Fruit fly (Drosophila melanogaster) whole organism, pupa: ENCODE measurements around the gene CG33253.

Source experiments
- CG10348 ChIP-seq: fragments of 200-800 bp; sonication (Bioruptor generic); IDR thresholded peaks from 2 replicates; pipeline ENCODE4 v1.3.6; 2022; ENCODE audit warnings: missing biosample characterization, missing genetic modification characterization
- CG12605 ChIP-seq: fragments of 200-800 bp; sonication (Bioruptor generic); IDR thresholded peaks from 2 replicates; pipeline ENCODE4 v1.3.6; 2022; ENCODE audit warnings: missing biosample characterization, missing genetic modification characterization
- CG13204 ChIP-seq: fragments of 200-800 bp; sonication (Bioruptor generic); optimal IDR thresholded peaks from 2 replicates; lab custom pipeline; 2018; ENCODE audit warnings: missing biosample characterization, mild to moderate bottlenecking, missing genetic modification characterization, moderate library complexity
- CG14655 ChIP-seq: fragments of 200-800 bp; sonication (Bioruptor generic); optimal IDR thresholded peaks from 3 replicates; lab custom pipeline; 2017; ENCODE audit warnings: mild to moderate bottlenecking, missing biosample characterization, missing genetic modification reagents, missing genetic modification characterization
- CG15710 ChIP-seq: fragments of 200-800 bp; sonication (Bioruptor generic); optimal IDR thresholded peaks from 2 replicates; lab custom pipeline; 2018; ENCODE audit warnings: missing biosample characterization, mild to moderate bottlenecking, missing genetic modification characterization, moderate library complexity
- CG17806 ChIP-seq: fragments of 200-800 bp; sonication (Bioruptor generic); optimal IDR thresholded peaks from 2 replicates; lab custom pipeline; 2018; ENCODE audit warnings: missing biosample characterization, mild to moderate bottlenecking, missing genetic modification characterization, moderate library complexity
- CG32121 ChIP-seq: fragments of 200-800 bp; sonication (Bioruptor generic); IDR thresholded peaks from 2 replicates; pipeline ENCODE4 v1.3.6; 2022; ENCODE audit warnings: missing biosample characterization, missing genetic modification characterization
- CG34367 ChIP-seq: fragments of 200-800 bp; sonication (Bioruptor generic); optimal IDR thresholded peaks from 2 replicates; lab custom pipeline; 2018; ENCODE audit warnings: missing biosample characterization, mild to moderate bottlenecking, missing genetic modification characterization
- CG4496 ChIP-seq: fragments of 200-800 bp; sonication (Bioruptor generic); IDR thresholded peaks from 3 replicates; pipeline ENCODE4 v1.3.6; 2022; ENCODE audit warnings: missing biosample characterization, missing genetic modification characterization
- CG8159 ChIP-seq: fragments of 200-800 bp; sonication (Bioruptor generic); optimal IDR thresholded peaks from 3 replicates; lab custom pipeline; 2018; ENCODE audit warnings: missing biosample characterization, mild to moderate bottlenecking, missing genetic modification characterization, moderate library complexity
- CG8301 ChIP-seq: fragments of 200-800 bp; sonication (Bioruptor generic); optimal IDR thresholded peaks from 2 replicates; lab custom pipeline; 2018; ENCODE audit warnings: missing biosample characterization, mild to moderate bottlenecking, missing genetic modification characterization
- CG9948 ChIP-seq: fragments of 200-800 bp; sonication (Bioruptor generic); optimal IDR thresholded peaks from 2 replicates; lab custom pipeline; 2018; ENCODE audit warnings: missing biosample characterization, mild to moderate bottlenecking, missing genetic modification characterization, moderate library complexity
- D1 ChIP-seq: fragments of 200-800 bp; sonication (Bioruptor generic); optimal IDR thresholded peaks from 2 replicates; lab custom pipeline; 2018; ENCODE audit warnings: missing biosample characterization, mild to moderate bottlenecking, missing genetic modification characterization, moderate library complexity
- EcR ChIP-seq: fragments of 200-800 bp; sonication (Bioruptor generic); optimal IDR thresholded peaks from 3 replicates; lab custom pipeline; 2019; ENCODE audit warnings: missing biosample characterization, missing genetic modification characterization, mild to moderate bottlenecking, moderate library complexity, missing genetic modification reagents
- Ets98B ChIP-seq: fragments of 200-800 bp; sonication (Bioruptor generic); IDR thresholded peaks from 2 replicates; pipeline ENCODE4 v1.3.6; 2022; ENCODE audit warnings: missing biosample characterization, missing genetic modification characterization
- Pif1A ChIP-seq: fragments of 200-800 bp; sonication (Bioruptor generic); optimal IDR thresholded peaks from 3 replicates; lab custom pipeline; 2016; ENCODE audit warnings: missing biosample characterization, missing genetic modification characterization
- Pif1B ChIP-seq: fragments of 200-800 bp; sonication (Bioruptor generic); optimal IDR thresholded peaks from 3 replicates; lab custom pipeline; 2016; ENCODE audit warnings: missing biosample characterization, missing genetic modification characterization
- Snoo ChIP-seq: fragments of 200-800 bp; sonication (Bioruptor generic); optimal IDR thresholded peaks from 3 replicates; lab custom pipeline; 2017; ENCODE audit warnings: missing biosample characterization, mild to moderate bottlenecking, missing genetic modification characterization, inconsistent platforms
- fd96Ca ChIP-seq: fragments of 200-800 bp; sonication (Bioruptor generic); IDR thresholded peaks from 3 replicates; pipeline ENCODE4 v1.3.6; 2022; ENCODE audit warnings: missing biosample characterization, missing genetic modification characterization
- gl ChIP-seq: fragments of 200-800 bp; sonication (Bioruptor generic); optimal IDR thresholded peaks from 2 replicates; lab custom pipeline; 2018; ENCODE audit warnings: missing biosample characterization, mild to moderate bottlenecking, missing genetic modification characterization
- rn ChIP-seq: fragments of 200-800 bp; sonication (Bioruptor generic); IDR thresholded peaks from 2 replicates; pipeline ENCODE4 v1.3.6; 2022; ENCODE audit warnings: missing biosample characterization, missing genetic modification characterization

Gene CG33253

dm6 chrX:19154249-19154648, 29.0 kb upstream of the CG33253 start:
- TF ChIP-seq Pif1B = no peak
- TF ChIP-seq CG12605 (GFP tag; lab: Robert Waterston, UW) = no peak
- TF ChIP-seq CG10348 (GFP tag; lab: Robert Waterston, UW) = no peak
- no peak for TF ChIP-seq D1
- no peak for TF ChIP-seq CG32121 (GFP tag; lab: Robert Waterston, UW)
- no peak for TF ChIP-seq CG8159 (tag; lab: Kevin White, UChicago)

- TF ChIP-seq CG32121 (GFP tag; lab: Robert Waterston, UW) (peak; percentile 90), Pif1B (peak; percentile 96), CG12605 (GFP tag; lab: Robert Waterston, UW) (peak; percentile 90), fd96Ca (peak; percentile 95), CG13204 (peak; percentile 67), CG34367 (tag; lab: Kevin White, UChicago) (peak; percentile 91), CG4496 (GFP tag; lab: Robert Waterston, UW) (peak; percentile 94), Snoo (tag; lab: Kevin White, UChicago) (peak; percentile 93), CG10348 (GFP tag; lab: Robert Waterston, UW) (peak; percentile 24; the same call in 1 of the 2 replicates), CG15710 (tag; lab: Kevin White, UChicago) (peak; percentile 92), CG9948 (peak; percentile 85), D1 (peak; percentile 23), Ets98B (peak; percentile 94), Pif1A (GFP tag; lab: Kevin White, UChicago) (peak; percentile 96), CG17806 (tag; lab: Kevin White, UChicago) (peak; percentile 91), EcR (GFP tag; lab: Kevin White, UChicago) (peak; percentile 94), CG14655 (GFP tag; lab: Kevin White, UChicago) (peak; percentile 95), CG8159 (tag; lab: Kevin White, UChicago) (peak; percentile 91), rn (GFP tag; lab: Robert Waterston, UW) (peak; percentile 88), CG8301 (tag; lab: Kevin White, UChicago) (peak; percentile 93), gl (tag; lab: Kevin White, UChicago) (peak; percentile 84)
- TF ChIP-seq, all 21 proteins: peak for 21
Measured at dm6 chrX:19154998-19155397, 28.2 kb upstream of the CG33253 start.

- peak; percentile 92 for TF ChIP-seq CG15710 (tag; lab: Kevin White, UChicago)
- peak; percentile 89 for TF ChIP-seq CG9948
- peak; percentile 88 for TF ChIP-seq CG34367 (tag; lab: Kevin White, UChicago)
- TF ChIP-seq CG32121 (GFP tag; lab: Robert Waterston, UW) = peak; percentile 79
- TF ChIP-seq EcR (GFP tag; lab: Kevin White, UChicago) = peak; percentile 71
- peak; percentile 90 for TF ChIP-seq CG17806 (tag; lab: Kevin White, UChicago)
- no peak for TF ChIP-seq CG10348 (GFP tag; lab: Robert Waterston, UW)
- TF ChIP-seq Snoo (tag; lab: Kevin White, UChicago) = peak; percentile 82
- TF ChIP-seq Ets98B = peak; percentile 71
- TF ChIP-seq CG12605 (GFP tag; lab: Robert Waterston, UW) = peak; percentile 79
- peak; percentile 77 for TF ChIP-seq Pif1B
- peak; percentile 69 for TF ChIP-seq D1
- peak; percentile 60 for TF ChIP-seq rn (GFP tag; lab: Robert Waterston, UW)
- TF ChIP-seq gl (tag; lab: Kevin White, UChicago) = peak; percentile 75
- peak; percentile 66; the same call in 1 of the 3 replicates for TF ChIP-seq fd96Ca
- TF ChIP-seq CG13204 = peak; percentile 75
- peak; percentile 79 for TF ChIP-seq Pif1A (GFP tag; lab: Kevin White, UChicago)
- peak; percentile 85 for TF ChIP-seq CG14655 (GFP tag; lab: Kevin White, UChicago)
- TF ChIP-seq CG8301 (tag; lab: Kevin White, UChicago) = peak; percentile 79
- peak; percentile 87 for TF ChIP-seq CG4496 (GFP tag; lab: Robert Waterston, UW)
- peak; percentile 92 for TF ChIP-seq CG8159 (tag; lab: Kevin White, UChicago)
Measured at dm6 chrX:19155922-19156437, 27.2 kb upstream of the CG33253 start.

dm6 chrX:19157471-19157870, 25.8 kb upstream of the CG33253 start:
- TF ChIP-seq CG8301 (tag; lab: Kevin White, UChicago) (no peak), Ets98B (no peak), CG15710 (tag; lab: Kevin White, UChicago) (no peak), gl (tag; lab: Kevin White, UChicago) (no peak), CG17806 (tag; lab: Kevin White, UChicago) (no peak), CG12605 (GFP tag; lab: Robert Waterston, UW) (no peak), CG10348 (GFP tag; lab: Robert Waterston, UW) (no peak), rn (GFP tag; lab: Robert Waterston, UW) (no peak), CG34367 (tag; lab: Kevin White, UChicago) (no peak), EcR (GFP tag; lab: Kevin White, UChicago) (no peak), CG8159 (tag; lab: Kevin White, UChicago) (no peak), Snoo (tag; lab: Kevin White, UChicago) (no peak), CG14655 (GFP tag; lab: Kevin White, UChicago) (no peak)

- TF ChIP-seq rn (GFP tag; lab: Robert Waterston, UW) (no peak), CG14655 (GFP tag; lab: Kevin White, UChicago) (peak; percentile 50), fd96Ca (no peak), CG13204 (no peak), Ets98B (no peak), CG34367 (tag; lab: Kevin White, UChicago) (no peak), EcR (GFP tag; lab: Kevin White, UChicago) (no peak), gl (tag; lab: Kevin White, UChicago) (no peak), CG15710 (tag; lab: Kevin White, UChicago) (peak; percentile 20), CG32121 (GFP tag; lab: Robert Waterston, UW) (no peak), Pif1A (GFP tag; lab: Kevin White, UChicago) (no peak), CG4496 (GFP tag; lab: Robert Waterston, UW) (no peak), CG10348 (GFP tag; lab: Robert Waterston, UW) (no peak), CG8159 (tag; lab: Kevin White, UChicago) (peak; percentile 60), D1 (no peak), Snoo (tag; lab: Kevin White, UChicago) (no peak), CG17806 (tag; lab: Kevin White, UChicago) (no peak), Pif1B (no peak), CG9948 (peak; percentile 19), CG12605 (GFP tag; lab: Robert Waterston, UW) (no peak), CG8301 (tag; lab: Kevin White, UChicago) (no peak)
- TF ChIP-seq, all 21 proteins: peak for 4
Measured at dm6 chrX:19158519-19159289, 24.5 kb upstream of the CG33253 start.
